Fruit fly (Drosophila melanogaster): ENCODE data around the gene mtgo.

mtgo gene

DNA sequence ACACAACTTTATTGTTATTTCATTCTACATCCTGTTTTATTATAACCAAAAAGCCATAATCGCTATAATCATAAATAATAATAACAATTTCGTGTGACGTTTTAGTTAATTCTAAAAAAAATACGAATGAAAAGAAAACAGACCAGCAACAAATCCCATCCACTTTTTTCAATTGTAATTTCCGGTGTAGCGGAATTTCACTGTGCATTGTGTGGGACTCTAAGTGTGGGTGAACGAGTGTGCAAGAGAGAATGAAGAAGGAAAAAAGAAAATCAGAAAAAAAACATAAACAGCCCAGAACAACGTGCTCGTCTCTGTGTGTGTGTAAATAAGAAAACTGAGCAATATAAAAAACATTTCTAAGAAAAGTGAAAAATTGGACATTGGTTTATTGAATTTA, 57.5 kb downstream of the mtgo start (continued):
- TF ChIP-seq CG14710 (tag; optimal IDR thresholded peaks at IDR 0.05) = peak; percentile 12
- TF ChIP-seq sens (GFP tag) = peak; percentile 65
- no peak for TF ChIP-seq CG15601 (tag; optimal IDR thresholded peaks at IDR 0.05)
- TF ChIP-seq ac (GFP tag; optimal IDR thresholded peaks at IDR 0.05) = no peak
- TF ChIP-seq tio (GFP tag; optimal IDR thresholded peaks at IDR 0.05) = peak; percentile 12
- TF ChIP-seq gem (tag; optimal IDR thresholded peaks at IDR 0.05) = peak; percentile 60
- no peak for TF ChIP-seq CG10267 (tag; optimal IDR thresholded peaks at IDR 0.05)
- TF ChIP-seq CG7556 (GFP tag; optimal IDR thresholded peaks at IDR 0.05) = peak; percentile 24
- TF ChIP-seq NfI (GFP tag; optimal IDR thresholded peaks at IDR 0.05) = peak; percentile 2
- no peak for TF ChIP-seq sug (tag; optimal IDR thresholded peaks at IDR 0.05)
- TF ChIP-seq CG11504 (tag; optimal IDR thresholded peaks at IDR 0.05) = peak; percentile 11
- peak; percentile 29 for TF ChIP-seq Blimp-1 (GFP tag; optimal IDR thresholded peaks at IDR 0.05)
- peak; percentile 1 for TF ChIP-seq D19A (tag; optimal IDR thresholded peaks at IDR 0.05)
- no peak for TF ChIP-seq br (optimal IDR thresholded peaks at IDR 0.05)
- TF ChIP-seq Rfx (GFP tag; IDR thresholded peaks at IDR 0.05) = 0 out of 2 replicates have a peak, but pooled peaks have one; percentile 29
- no peak for TF ChIP-seq Side (GFP tag; optimal IDR thresholded peaks at IDR 0.05)
- no peak for TF ChIP-seq ken (GFP tag; IDR thresholded peaks at IDR 0.05)
- peak; percentile 40 for TF ChIP-seq CG18262 (tag; optimal IDR thresholded peaks at IDR 0.05)
- no peak for TF ChIP-seq CG7928 (GFP tag; optimal IDR thresholded peaks at IDR 0.05)
- TF ChIP-seq CG10979 (tag; optimal IDR thresholded peaks at IDR 0.05) = peak; percentile 14
- TF ChIP-seq unpg (GFP tag; optimal IDR thresholded peaks at IDR 0.05) = peak; percentile 4
- peak in 1 of 3 experiments; percentile 11 for TF ChIP-seq lola (GFP tag; optimal IDR thresholded peaks at IDR 0.05)
- TF ChIP-seq sd (tag; optimal IDR thresholded peaks at IDR 0.05) = peak; percentile 2
- 0 out of 2 replicates have a peak, but pooled peaks have one; percentile 53 for TF ChIP-seq chm (GFP tag; IDR thresholded peaks at IDR 0.05)
- TF ChIP-seq run (tag; optimal IDR thresholded peaks at IDR 0.05) = no peak
- no peak for TF ChIP-seq HmgD (GFP tag; optimal IDR thresholded peaks at IDR 0.05)
- peak in 1 of 2 experiments; percentile 23 for TF ChIP-seq bsh (GFP tag; optimal IDR thresholded peaks at IDR 0.05)
- TF ChIP-seq bigmax (GFP tag; optimal IDR thresholded peaks at IDR 0.05) = no peak
- TF ChIP-seq Oli (tag; optimal IDR thresholded peaks at IDR 0.05) = peak; percentile 32
- no peak for TF ChIP-seq ewg (GFP tag; optimal IDR thresholded peaks at IDR 0.05)
- TF ChIP-seq CG32772 (GFP tag; IDR thresholded peaks at IDR 0.05) = peak; percentile 42; the same call in 1 of the 2 replicates
- TF ChIP-seq Ptx1 (GFP tag; IDR thresholded peaks at IDR 0.05) = no peak
- no peak for TF ChIP-seq vvl (GFP tag; IDR thresholded peaks at IDR 0.05)
- peak; percentile 2 for TF ChIP-seq zen (tag; optimal IDR thresholded peaks at IDR 0.05)
- peak; percentile 56 for TF ChIP-seq nerfin-1 (tag; optimal IDR thresholded peaks at IDR 0.05)
- no peak for TF ChIP-seq CG17612 (GFP tag; IDR thresholded peaks at IDR 0.05)
- no peak for TF ChIP-seq CG8765 (GFP tag; IDR thresholded peaks at IDR 0.05)
- peak; percentile 53 for TF ChIP-seq cg (GFP tag; optimal IDR thresholded peaks at IDR 0.05)
- peak in 1 of 3 experiments; percentile 28 for TF ChIP-seq Stat92E (GFP tag; optimal IDR thresholded peaks at IDR 0.05)
- no peak for TF ChIP-seq Neu2 (GFP tag; optimal IDR thresholded peaks at IDR 0.05; ENCODE audit: borderline replicate concordance)
- TF ChIP-seq Nf-YA (GFP tag; IDR thresholded peaks at IDR 0.05) = no peak
- TF ChIP-seq gsb-n (tag; optimal IDR thresholded peaks at IDR 0.05) = peak; percentile 2
- peak; percentile 25 for TF ChIP-seq nom (GFP tag; optimal IDR thresholded peaks at IDR 0.05)
- no peak for TF ChIP-seq CG31388 (GFP tag; optimal IDR thresholded peaks at IDR 0.05)
- peak; percentile 60; the same call in 2 of the 3 replicates for TF ChIP-seq row (GFP tag; IDR thresholded peaks at IDR 0.05)
- TF ChIP-seq sens-2 (GFP tag; IDR thresholded peaks at IDR 0.05) = 0 out of 2 replicates have a peak, but pooled peaks have one; percentile 6
- peak; percentile 14; the same call in 1 of the 3 replicates for TF ChIP-seq croc (GFP tag; conservative IDR thresholded peaks at IDR 0.05)
- peak; percentile 16 for TF ChIP-seq CG2120 (GFP tag; optimal IDR thresholded peaks at IDR 0.05)
- no peak for TF ChIP-seq CG3726 (GFP tag; IDR thresholded peaks at IDR 0.05)
- peak; percentile 94 for TF ChIP-seq grau (tag; optimal IDR thresholded peaks at IDR 0.05)

All from whole organism, embryonic.